Fruit fly (Drosophila melanogaster): Measurements from ENCODE around the gene norpA.

The norpA gene

DNA sequence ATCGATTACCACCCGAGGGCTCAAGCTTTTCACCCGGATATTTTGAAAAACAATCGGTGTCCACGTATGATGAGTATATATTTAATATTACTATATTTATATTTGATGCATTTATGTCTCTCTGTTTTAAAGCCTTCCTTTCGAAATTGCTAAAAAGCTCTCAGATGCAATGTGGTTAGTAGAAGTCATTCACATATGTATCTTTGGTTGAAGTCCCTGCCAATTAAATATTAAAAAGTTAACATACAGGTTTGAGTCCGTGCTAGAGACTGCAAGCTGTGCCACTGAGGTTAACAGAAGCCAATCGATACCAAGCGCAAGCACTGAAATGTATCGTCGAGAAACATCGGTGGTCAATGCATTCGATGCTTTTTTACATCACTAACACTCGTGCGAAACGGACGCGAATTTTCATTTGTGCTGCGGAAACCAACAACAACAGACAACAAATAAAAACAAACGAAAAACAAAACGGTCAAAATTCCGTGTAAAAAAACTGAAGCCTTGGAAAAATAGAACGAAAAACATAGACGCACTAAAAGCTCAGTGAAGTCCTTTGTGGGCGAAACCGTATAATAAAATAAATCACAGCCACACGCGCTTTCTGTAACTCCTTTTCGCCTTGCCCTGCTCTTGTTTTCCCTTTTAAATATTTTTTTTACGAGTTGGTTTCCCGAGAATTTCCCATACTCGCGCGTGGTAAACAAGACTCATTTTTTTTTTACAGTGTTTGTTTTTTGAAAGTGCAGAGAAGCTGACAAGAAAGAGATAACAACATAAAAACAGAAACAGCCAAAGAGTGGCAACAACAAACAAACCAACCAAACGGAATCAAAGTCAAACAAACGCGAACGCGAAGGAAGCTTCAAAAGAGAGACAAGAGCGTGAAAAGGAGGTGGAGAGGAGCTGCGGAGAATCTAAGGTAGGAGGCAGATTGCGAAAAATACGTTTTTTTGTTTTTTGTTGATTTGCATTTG is at the start of gene norpA (continued):
- no peak for TF ChIP-seq ftz-f1 (GFP tag; optimal IDR thresholded peaks at IDR 0.05)
- peak; percentile 11 for TF ChIP-seq psq (GFP tag; optimal IDR thresholded peaks at IDR 0.05)
- no peak for TF ChIP-seq caup (GFP tag; optimal IDR thresholded peaks at IDR 0.05; ENCODE audit: severe bottlenecking)
- no peak for TF ChIP-seq C15 (GFP tag; IDR thresholded peaks at IDR 0.05)
- no peak for TF ChIP-seq CG6175 (GFP tag; IDR thresholded peaks at IDR 0.05)
- peak; percentile 33 for TF ChIP-seq Meics (GFP tag; optimal IDR thresholded peaks at IDR 0.05)
- no peak for TF ChIP-seq hkb (optimal IDR thresholded peaks at IDR 0.05)
- peak; percentile 55; the same call in 1 of the 2 replicates for TF ChIP-seq hkb (GFP tag; IDR thresholded peaks at IDR 0.05)
- TF ChIP-seq oc (tag; optimal IDR thresholded peaks at IDR 0.05): no peak
- TF ChIP-seq Antp (GFP tag; optimal IDR thresholded peaks at IDR 0.05): no peak
- TF ChIP-seq Dref (GFP tag; IDR thresholded peaks at IDR 0.05): peak; percentile 90
- TF ChIP-seq dm (GFP tag; optimal IDR thresholded peaks at IDR 0.05): peak; percentile 64
- TF ChIP-seq CG31224 (GFP tag; IDR thresholded peaks at IDR 0.05): no peak
- peak; percentile 91 for TF ChIP-seq sens (GFP tag)
- TF ChIP-seq hth (optimal IDR thresholded peaks at IDR 0.05): no peak
- TF ChIP-seq Lpt (GFP tag; optimal IDR thresholded peaks at IDR 0.05): no peak
- TF ChIP-seq Hsf (GFP tag; optimal IDR thresholded peaks at IDR 0.05): peak; percentile 38
- no peak for TF ChIP-seq nmo (GFP tag; optimal IDR thresholded peaks at IDR 0.05)
- no peak for TF ChIP-seq CG13123 (GFP tag; optimal IDR thresholded peaks at IDR 0.05)
- no peak for TF ChIP-seq danr (GFP tag; IDR thresholded peaks at IDR 0.05)
- no peak for TF ChIP-seq CG12769 (tag; optimal IDR thresholded peaks at IDR 0.05)
- TF ChIP-seq luna (GFP tag; optimal IDR thresholded peaks at IDR 0.05): no peak
- TF ChIP-seq B-H2 (GFP tag; optimal IDR thresholded peaks at IDR 0.05): peak; percentile 33
- TF ChIP-seq lmd (GFP tag; IDR thresholded peaks at IDR 0.05): 0 out of 2 replicates have a peak, but pooled peaks have one; percentile 7
- TF ChIP-seq CG3281 (GFP tag; optimal IDR thresholded peaks at IDR 0.05): no peak

DNA sequence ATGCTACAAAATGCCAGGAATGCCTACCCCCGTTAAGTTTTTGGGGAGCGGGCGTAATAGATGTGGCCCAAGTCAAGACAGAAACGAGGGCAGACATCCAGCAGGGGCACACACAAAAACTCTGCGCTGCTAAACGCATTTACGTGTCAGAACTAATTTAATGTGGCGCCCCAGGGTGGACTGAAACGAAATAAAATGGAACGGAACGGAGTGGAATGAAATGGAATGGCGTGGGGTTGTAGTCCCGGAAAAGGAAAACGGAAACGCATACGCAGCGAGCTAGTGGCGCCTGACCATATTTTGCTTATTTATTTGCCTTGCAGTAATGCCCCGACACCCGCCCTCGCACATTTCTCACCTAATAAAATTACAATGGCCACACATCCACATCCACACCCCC is 48.9 kb upstream of the norpA start:
- TF ChIP-seq Adf1 (GFP tag; IDR thresholded peaks at IDR 0.05) (no peak), pnt (GFP tag; optimal IDR thresholded peaks at IDR 0.05) (no peak), CTCF (GFP tag; optimal IDR thresholded peaks at IDR 0.05) (peak; percentile 32), stwl (tag; optimal IDR thresholded peaks at IDR 0.05) (peak; percentile 15), sim (GFP tag; IDR thresholded peaks at IDR 0.05) (no peak), NC2α (GFP tag; optimal IDR thresholded peaks at IDR 0.05) (no peak), pfk (GFP tag; optimal IDR thresholded peaks at IDR 0.05) (peak; percentile 91), CG34224 (GFP tag; IDR thresholded peaks at IDR 0.05; ENCODE audit: partially characterized antibody) (no peak), slou (GFP tag; optimal IDR thresholded peaks at IDR 0.05) (no peak)

DNA sequence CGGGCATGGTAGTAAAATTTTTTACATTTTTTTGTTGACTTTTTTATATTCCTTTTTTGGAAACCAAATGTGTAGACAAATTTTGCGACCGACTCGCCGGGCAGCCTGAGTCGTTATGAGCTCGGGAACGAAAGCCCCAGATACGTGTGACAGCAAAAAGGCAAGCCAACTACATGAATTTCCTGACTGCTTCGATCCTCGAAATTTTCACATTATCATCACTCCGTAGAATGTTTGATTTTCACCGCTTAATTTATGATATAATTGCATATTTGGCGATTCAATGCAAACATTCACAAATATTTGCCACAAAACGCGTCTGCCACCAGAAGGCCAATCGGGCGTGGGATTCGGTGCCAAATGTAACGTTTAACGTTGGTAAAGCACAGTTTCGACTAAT is 45.5 kb upstream of the norpA start, which contains the start of gene CG15577:
CG15577 (minus strand) TSS at position 101 of the 400 bp plus-strand sequence.
- TF ChIP-seq fd64A (GFP tag; optimal IDR thresholded peaks at IDR 0.05) (no peak), CG3838 (GFP tag; optimal IDR thresholded peaks at IDR 0.05) (no peak), eyg (GFP tag; optimal IDR thresholded peaks at IDR 0.05) (no peak), sqz (GFP tag; optimal IDR thresholded peaks at IDR 0.05) (no peak), PHDP (tag; optimal IDR thresholded peaks at IDR 0.05) (no peak), CG2129 (GFP tag; IDR thresholded peaks at IDR 0.05; ENCODE audit: partially characterized antibody) (no peak), CG14050 (GFP tag; IDR thresholded peaks at IDR 0.05) (no peak), tap (tag; optimal IDR thresholded peaks at IDR 0.05) (no peak), zfh2 (GFP tag; optimal IDR thresholded peaks at IDR 0.05) (no peak), tup (GFP tag; optimal IDR thresholded peaks at IDR 0.05) (no peak), H15 (GFP tag; IDR thresholded peaks at IDR 0.05) (no peak), repo (GFP tag; optimal IDR thresholded peaks at IDR 0.05) (no peak), CG30403 (GFP tag; optimal IDR thresholded peaks at IDR 0.05) (no peak), so (GFP tag; IDR thresholded peaks at IDR 0.05) (no peak), CG4854 (GFP tag; optimal IDR thresholded peaks at IDR 0.05) (no peak), pb (GFP tag; optimal IDR thresholded peaks at IDR 0.05) (no peak), CG15073 (GFP tag; optimal IDR thresholded peaks at IDR 0.05) (no peak), cad (GFP tag; optimal IDR thresholded peaks at IDR 0.05) (no peak)

All from whole organism, embryonic.